Worm (Caenorhabditis elegans) whole organism, early embryonic: Measurements from ENCODE around the gene T04C12.11.

ENCODE experiments used
- B0310.2 ChIP-seq: sonication (generic microtip); optimal IDR thresholded peaks from 2 replicates; lab custom pipeline; 2016; ENCODE audit warnings: mild to moderate bottlenecking, missing genetic modification characterization, missing compliant biosample characterization
- aly-1 ChIP-seq: sonication (generic microtip); optimal IDR thresholded peaks from 2 replicates; lab custom pipeline; 2016; ENCODE audit warnings: missing genetic modification characterization, missing compliant biosample characterization
- ama-1 ChIP-seq: fragments of 150-350 bp; optimal IDR thresholded peaks from 2 replicates; lab custom pipeline; 2014
- ceh-13 ChIP-seq: fragments of 200-800 bp; sonication (Bioruptor generic); optimal IDR thresholded peaks from 2 replicates; lab custom pipeline; 2018; ENCODE audit warnings: mild to moderate bottlenecking, missing genetic modification characterization, missing compliant biosample characterization
- ceh-36 ChIP-seq: sonication (generic microtip); optimal IDR thresholded peaks from 2 replicates; lab custom pipeline; 2016; ENCODE audit warnings: missing genetic modification characterization, inconsistent platforms, missing compliant biosample characterization
- ets-7 ChIP-seq: sonication (generic microtip); optimal IDR thresholded peaks from 2 replicates; lab custom pipeline; 2016; ENCODE audit warnings: missing genotype, missing genetic modification characterization, missing compliant biosample characterization
- flt-1 ChIP-seq: fragments of 200-800 bp; sonication (Bioruptor generic); IDR thresholded peaks from 2 replicates; pipeline ENCODE4 v1.3.6; 2022; ENCODE audit warnings: missing genetic modification characterization, missing compliant biosample characterization
- hmbx-1 ChIP-seq: sonication (generic microtip); optimal IDR thresholded peaks from 2 replicates; lab custom pipeline; 2016; ENCODE audit warnings: mild to moderate bottlenecking, missing genetic modification characterization, missing compliant biosample characterization
- hmg-4 ChIP-seq: fragments of 200-800 bp; sonication (Bioruptor generic); optimal IDR thresholded peaks from 2 replicates; lab custom pipeline; 2018; ENCODE audit warnings: mild to moderate bottlenecking, missing genetic modification characterization, missing compliant biosample characterization
- hnd-1 ChIP-seq: sonication (generic microtip); optimal IDR thresholded peaks from 2 replicates; lab custom pipeline; 2016; ENCODE audit warnings: missing genetic modification characterization, missing compliant biosample characterization
- scrt-1 ChIP-seq: fragments of 200-800 bp; sonication (Bioruptor generic); IDR thresholded peaks from 2 replicates; pipeline ENCODE4 v1.3.6; 2022; ENCODE audit warnings: missing genetic modification characterization, missing compliant biosample characterization
- sea-1 ChIP-seq: fragments of 200-800 bp; sonication (Bioruptor generic); conservative IDR thresholded peaks from 2 replicates; pipeline ENCODE4 v1.3.6; 2022; ENCODE audit warnings: missing genetic modification characterization, missing compliant biosample characterization
- tbx-11 ChIP-seq: fragments of 200-800 bp; sonication (Bioruptor generic); IDR thresholded peaks from 2 replicates; pipeline ENCODE4 v1.3.6; 2022; ENCODE audit warnings: missing genetic modification characterization, missing compliant biosample characterization
- tbx-37 ChIP-seq: fragments of 200-800 bp; sonication (Bioruptor generic); conservative IDR thresholded peaks from 2 replicates; pipeline ENCODE4 v1.3.6; 2022; ENCODE audit warnings: missing genetic modification reagents, missing genetic modification characterization, missing compliant biosample characterization

DNA sequence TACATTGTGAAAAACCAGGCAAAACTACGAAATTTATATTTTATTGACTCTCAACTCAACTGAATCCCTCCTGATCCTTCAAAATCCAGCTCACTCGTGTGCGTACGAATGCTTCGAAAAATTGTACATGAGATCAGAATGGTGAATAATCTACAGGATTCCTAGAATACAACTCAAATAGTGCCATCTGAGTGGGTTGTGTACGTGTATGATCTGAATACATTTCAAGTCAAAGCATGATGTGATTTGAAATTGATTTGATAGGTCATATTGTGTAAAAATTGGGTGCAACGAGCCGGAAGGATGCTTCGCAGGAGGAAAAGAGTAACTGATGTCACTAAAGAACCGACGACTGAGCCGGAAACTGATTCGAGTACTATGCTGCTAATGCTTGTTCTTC is 49.3 kb downstream of the T04C12.11 start:
- TF ChIP-seq ama-1 (lab: Kevin White, UChicago) (no peak), flt-1 (GFP tag; lab: Robert Waterston, UW) (no peak), ets-7 (no peak), tbx-11 (GFP tag; lab: Robert Waterston, UW) (no peak), tbx-37 (GFP tag; lab: Robert Waterston, UW) (no peak), hnd-1 (tag; lab: Kevin White, UChicago) (no peak), ceh-36 (tag; lab: Kevin White, UChicago) (no peak), hmbx-1 (tag; lab: Kevin White, UChicago) (no peak), hmg-4 (GFP tag; lab: Kevin White, UChicago) (no peak), scrt-1 (no peak), sea-1 (GFP tag; lab: Robert Waterston, UW) (no peak), aly-1 (no peak), ceh-13 (GFP tag; lab: Kevin White, UChicago) (no peak), B0310.2 (no peak)
